Worm (Caenorhabditis elegans) whole organism, young adult: ENCODE data around the gene srh-60.

Experiments used
- B0336.3 ChIP-seq: fragments of 200-800 bp; sonication (Bioruptor generic); IDR thresholded peaks from 2 replicates; pipeline ENCODE4 v1.3.6; 2022; ENCODE audit warnings: missing genetic modification characterization, missing compliant biosample characterization
- F10E7.11 ChIP-seq: sonication (generic microtip); optimal IDR thresholded peaks from 2 replicates; lab custom pipeline; 2017; ENCODE audit warnings: mild to moderate bottlenecking, missing genetic modification characterization, moderate library complexity, missing compliant biosample characterization
- F22D6.2 ChIP-seq: sonication (generic microtip); optimal IDR thresholded peaks from 2 replicates; lab custom pipeline; 2016; ENCODE audit warnings: mild to moderate bottlenecking, missing genetic modification characterization, missing compliant biosample characterization
- F49E8.2 ChIP-seq: sonication (generic microtip); optimal IDR thresholded peaks from 3 replicates; lab custom pipeline; 2017; ENCODE audit warnings: missing genetic modification characterization, mild to moderate bottlenecking, missing compliant biosample characterization, antibody characterized with exemption, moderate library complexity; ENCODE audit not compliant: insufficient read depth
- F55B11.4 ChIP-seq: sonication (generic microtip); optimal IDR thresholded peaks from 2 replicates; lab custom pipeline; 2016; ENCODE audit warnings: missing compliant biosample characterization, missing genetic modification characterization, borderline replicate concordance; ENCODE audit not compliant: insufficient read depth
- akir-1 ChIP-seq: fragments of 200-800 bp; sonication (Bioruptor generic); optimal IDR thresholded peaks from 2 replicates; lab custom pipeline; 2018; ENCODE audit warnings: mild to moderate bottlenecking, missing genetic modification characterization, moderate library complexity, missing compliant biosample characterization
- ama-1 ChIP-seq, 3 experiments: fragments of 150-350 bp in 1 of 3; sonication (generic microtip) in 2 of 3; optimal IDR thresholded peaks; 2 replicates each; lab custom pipeline; 2014 to 2018; ENCODE audit warnings: missing biosample characterization in 2 of 3, missing genetic modification characterization in 2 of 3, missing genetic modification reagents in 2 of 3
- aptf-3 ChIP-seq: fragments of 200-800 bp; sonication (Bioruptor generic); IDR thresholded peaks from 2 replicates; pipeline ENCODE4 v1.3.6; 2022; ENCODE audit warnings: missing genetic modification characterization, missing compliant biosample characterization
- athp-1 ChIP-seq: sonication (generic microtip); optimal IDR thresholded peaks from 2 replicates; lab custom pipeline; 2017; ENCODE audit warnings: mild to moderate bottlenecking, missing genetic modification characterization, missing compliant biosample characterization
- ccch-3 ChIP-seq: fragments of 200-800 bp; sonication (Bioruptor generic); optimal IDR thresholded peaks from 2 replicates; lab custom pipeline; 2018; ENCODE audit warnings: mild to moderate bottlenecking, missing genetic modification characterization, missing compliant biosample characterization
- dox-1 ChIP-seq: fragments of 200-800 bp; sonication (Bioruptor generic); IDR thresholded peaks from 2 replicates; pipeline ENCODE4 v1.3.6; 2022; ENCODE audit warnings: missing genetic modification reagents, missing genetic modification characterization, missing compliant biosample characterization
- egrh-3 ChIP-seq: fragments of 200-800 bp; sonication (Bioruptor generic); IDR thresholded peaks from 2 replicates; pipeline ENCODE4 v1.3.6; 2022; ENCODE audit warnings: missing genetic modification reagents, missing genetic modification characterization, missing compliant biosample characterization
- ekl-4 ChIP-seq: fragments of 200-800 bp; sonication (Bioruptor generic); IDR thresholded peaks from 2 replicates; pipeline ENCODE4 v1.3.6; 2022; ENCODE audit warnings: missing genetic modification reagents, missing genetic modification characterization, missing compliant biosample characterization
- ets-4 ChIP-seq: fragments of 200-800 bp; sonication (Bioruptor generic); optimal IDR thresholded peaks from 2 replicates; lab custom pipeline; 2018; ENCODE audit warnings: mild to moderate bottlenecking, missing genetic modification characterization, missing compliant biosample characterization
- hlh-26 ChIP-seq: fragments of 200-800 bp; sonication (Bioruptor generic); conservative IDR thresholded peaks from 2 replicates; pipeline ENCODE4 v1.3.6; 2022; ENCODE audit warnings: missing genetic modification reagents, missing genetic modification characterization, missing compliant biosample characterization
- hrde-1 ChIP-seq: sonication (generic microtip); optimal IDR thresholded peaks from 2 replicates; lab custom pipeline; 2016; ENCODE audit warnings: missing genetic modification characterization, mild to moderate bottlenecking, missing compliant biosample characterization, moderate library complexity, missing genotype, missing genetic modification reagents, borderline replicate concordance
- hsf-1 ChIP-seq: fragments of 200-800 bp; sonication (Bioruptor generic); IDR thresholded peaks from 2 replicates; pipeline ENCODE4 v1.3.6; 2022; ENCODE audit warnings: missing genetic modification reagents, missing genetic modification characterization, missing compliant biosample characterization
- lag-1 ChIP-seq: fragments of 200-800 bp; sonication (Bioruptor generic); IDR thresholded peaks from 2 replicates; pipeline ENCODE4 v1.3.6; 2022; ENCODE audit warnings: missing genetic modification reagents, missing genetic modification characterization, missing compliant biosample characterization
- let-607 ChIP-seq, 2 experiments: fragments of 200-800 bp in 1 of 2; sonication (Bioruptor generic) in 1 of 2; sonication (generic microtip) in 1 of 2; optimal IDR thresholded peaks; 2 replicates each; lab custom pipeline; 2016 to 2018; ENCODE audit warnings: mild to moderate bottlenecking in 2 of 2, missing compliant biosample characterization in 2 of 2, missing genetic modification characterization in 2 of 2, moderate library complexity in 2 of 2, missing genotype in 1 of 2
- lin-26 ChIP-seq: fragments of 200-800 bp; sonication (Bioruptor generic); IDR thresholded peaks from 2 replicates; pipeline ENCODE4 v1.3.6; 2022; ENCODE audit warnings: missing genetic modification reagents, missing genetic modification characterization, missing compliant biosample characterization
- lin-54 ChIP-seq: fragments of 200-800 bp; sonication (Bioruptor generic); optimal IDR thresholded peaks from 2 replicates; lab custom pipeline; 2018; ENCODE audit warnings: mild to moderate bottlenecking, missing genetic modification characterization, missing compliant biosample characterization
- madf-3 ChIP-seq: fragments of 200-800 bp; sonication (Bioruptor generic); IDR thresholded peaks from 2 replicates; pipeline ENCODE4 v1.3.6; 2022; ENCODE audit warnings: missing genetic modification reagents, missing genetic modification characterization, missing compliant biosample characterization
- mes-4 ChIP-seq: sonication (generic microtip); optimal IDR thresholded peaks from 2 replicates; lab custom pipeline; 2016; ENCODE audit warnings: missing genotype, missing genetic modification characterization, missing compliant biosample characterization
- nfya-1 ChIP-seq: sonication (generic microtip); optimal IDR thresholded peaks from 2 replicates; lab custom pipeline; 2017; ENCODE audit warnings: antibody characterized with exemption, missing compliant biosample characterization, missing genetic modification characterization, borderline replicate concordance; ENCODE audit not compliant: insufficient read depth
- nhr-120 ChIP-seq: fragments of 200-800 bp; sonication (Bioruptor generic); IDR thresholded peaks from 2 replicates; pipeline ENCODE4 v1.3.6; 2022; ENCODE audit warnings: missing genetic modification characterization, missing compliant biosample characterization
- nhr-179 ChIP-seq: sonication (generic microtip); optimal IDR thresholded peaks from 2 replicates; lab custom pipeline; 2016; ENCODE audit warnings: mild to moderate bottlenecking, missing genetic modification characterization, missing compliant biosample characterization
- nhr-90 ChIP-seq: sonication (generic microtip); optimal IDR thresholded peaks from 2 replicates; lab custom pipeline; 2016; ENCODE audit warnings: missing genotype, mild to moderate bottlenecking, missing genetic modification characterization, missing compliant biosample characterization
- sdz-38 ChIP-seq: sonication (generic microtip); optimal IDR thresholded peaks from 2 replicates; lab custom pipeline; 2016; ENCODE audit warnings: missing genotype, missing genetic modification characterization, missing compliant biosample characterization
- snpc-4 ChIP-seq, 5 experiments: fragments of 150-350 bp in 1 of 5; sonication (generic microtip) in 4 of 5; optimal IDR thresholded peaks; 2 replicates each; lab custom pipeline; 2014 to 2018; ENCODE audit warnings: missing genetic modification characterization in 5 of 5, missing biosample characterization in 3 of 5, antibody characterized with exemption in 2 of 5, mild to moderate bottlenecking in 2 of 5, missing compliant biosample characterization in 2 of 5, missing genotype in 2 of 5, moderate library complexity in 2 of 5, missing genetic modification reagents in 1 of 5
- tlf-1 ChIP-seq: fragments of 200-800 bp; sonication (Bioruptor generic); optimal IDR thresholded peaks from 2 replicates; lab custom pipeline; 2018; ENCODE audit warnings: mild to moderate bottlenecking, missing genetic modification characterization, missing compliant biosample characterization
- unc-130 ChIP-seq: sonication (generic microtip); optimal IDR thresholded peaks from 2 replicates; lab custom pipeline; 2016; ENCODE audit warnings: missing genetic modification reagents, missing genetic modification characterization, missing compliant biosample characterization
- zfh-2 ChIP-seq: fragments of 200-800 bp; sonication (Bioruptor generic); conservative IDR thresholded peaks from 2 replicates; pipeline ENCODE4 v1.3.6; 2022; ENCODE audit warnings: missing genetic modification reagents, missing genetic modification characterization, missing compliant biosample characterization
- ztf-25 ChIP-seq: fragments of 200-800 bp; sonication (Bioruptor generic); IDR thresholded peaks from 2 replicates; pipeline ENCODE4 v1.3.6; 2022; ENCODE audit warnings: missing genetic modification reagents, missing genetic modification characterization, missing compliant biosample characterization

The srh-60 gene

ce11 chrII:3557417-3557816 lies 26.1 kb upstream of the srh-60 start, which contains the start of gene lgc-45:
Gene lgc-45, plus strand, starts transcription at chrII:3557472.
- TF ChIP-seq snpc-4 (GFP tag; optimal IDR thresholded peaks at IDR 0.05; lab: Kevin White, UChicago) (no peak), snpc-4 (tag; optimal IDR thresholded peaks at IDR 0.05; lab: Kevin White, UChicago) (no peak), ama-1 (optimal IDR thresholded peaks at IDR 0.05; lab: Kevin White, UChicago) (no peak), ama-1 (GFP tag; optimal IDR thresholded peaks at IDR 0.05; lab: Kevin White, UChicago) (no peak), zfh-2 (peak; percentile 72)

ce11 chrII:3560592-3560991 lies 22.9 kb upstream of the srh-60 start, which contains the start of gene W10G11.1:
Gene W10G11.1, minus strand, starts transcription at chrII:3560692.
- TF ChIP-seq let-607 (tag; optimal IDR thresholded peaks at IDR 0.05; lab: Kevin White, UChicago) (no peak), B0336.3 (GFP tag; lab: Robert Waterston, UW) (no peak), ekl-4 (GFP tag; lab: Robert Waterston, UW) (no peak), sdz-38 (tag; lab: Kevin White, UChicago) (no peak), nhr-179 (tag; lab: Kevin White, UChicago) (no peak), mes-4 (tag; lab: Kevin White, UChicago) (no peak), tlf-1 (no peak)

- no peak for TF ChIP-seq lin-54 (GFP tag; lab: Kevin White, UChicago)
- TF ChIP-seq madf-3, result no peak
- TF ChIP-seq ccch-3, result no peak
- no peak for TF ChIP-seq egrh-3 (GFP tag; lab: Robert Waterston, UW)
- TF ChIP-seq F55B11.4 (tag; lab: Kevin White, UChicago), result no peak
- TF ChIP-seq aptf-3, result no peak
- TF ChIP-seq akir-1 (GFP tag; lab: Kevin White, UChicago), result no peak
- TF ChIP-seq unc-130 (GFP tag; lab: Kevin White, UChicago), result no peak
- TF ChIP-seq nhr-120 (GFP tag; lab: Robert Waterston, UW), result no peak
- no peak for TF ChIP-seq hsf-1 (GFP tag; lab: Robert Waterston, UW)
- no peak for TF ChIP-seq F22D6.2 (tag; lab: Kevin White, UChicago)
- TF ChIP-seq ztf-25, result no peak
- TF ChIP-seq athp-1, result no peak
Measured at ce11 chrII:3561561-3561960, 21.9 kb upstream of the srh-60 start, which contains the start of gene W10G11.2. Gene W10G11.2, minus strand, starts transcription at chrII:3561661.

- TF ChIP-seq nhr-179 (tag; lab: Kevin White, UChicago) (no peak), lag-1 (GFP tag; lab: Robert Waterston, UW) (0 out of 2 replicates have a peak, but pooled peaks have one; percentile 31)
Measured at ce11 chrII:3562419-3562818, 21.1 kb upstream of the srh-60 start, which contains the start of gene W10G11.3. Gene W10G11.3, minus strand, starts transcription at chrII:3562519.

- TF ChIP-seq hlh-26 (GFP tag; lab: Robert Waterston, UW) (no peak), F10E7.11 (no peak), ets-4 (GFP tag; lab: Kevin White, UChicago) (no peak), ama-1 (optimal IDR thresholded peaks at IDR 0.05; lab: Kevin White, UChicago) (no peak), ama-1 (GFP tag; optimal IDR thresholded peaks at IDR 0.05; lab: Kevin White, UChicago) (no peak), F49E8.2 (tag; lab: Kevin White, UChicago) (no peak), dox-1 (GFP tag; lab: Robert Waterston, UW) (no peak), hrde-1 (tag; lab: Kevin White, UChicago) (no peak), ztf-25 (no peak), lin-26 (no peak), nfya-1 (no peak), nhr-90 (tag; lab: Kevin White, UChicago) (no peak), akir-1 (GFP tag; lab: Kevin White, UChicago) (no peak)
- TF ChIP-seq, all 124 proteins: peak for 0
Measured at ce11 chrII:3567066-3567465, 16.4 kb upstream of the srh-60 start.
